Fruit fly (Drosophila melanogaster) whole organism, prepupa: ENCODE measurements around the gene CG31807.

Experiments used
- Blimp-1 ChIP-seq: fragments of 200-800 bp; sonication (Bioruptor generic); optimal IDR thresholded peaks from 3 replicates; lab custom pipeline; 2017; ENCODE audit warnings: missing biosample characterization, missing genetic modification characterization, mild to moderate bottlenecking, moderate library complexity, missing genetic modification reagents
- CG10631 ChIP-seq: fragments of 200-800 bp; sonication (Bioruptor generic); optimal IDR thresholded peaks from 2 replicates; lab custom pipeline; 2016; ENCODE audit warnings: missing biosample characterization, missing genetic modification characterization
- CG11294 ChIP-seq: fragments of 200-800 bp; sonication (Bioruptor generic); IDR thresholded peaks from 2 replicates; pipeline ENCODE4 v1.3.6; 2022; ENCODE audit warnings: missing biosample characterization, missing genetic modification characterization
- CG11762 ChIP-seq: fragments of 200-800 bp; sonication (Bioruptor generic); optimal IDR thresholded peaks from 3 replicates; lab custom pipeline; 2016; ENCODE audit warnings: missing biosample characterization, missing genetic modification characterization; ENCODE audit not compliant: insufficient read depth
- CG15336 ChIP-seq: fragments of 200-800 bp; sonication (Bioruptor generic); IDR thresholded peaks from 2 replicates; pipeline ENCODE4 v1.3.6; 2022; ENCODE audit warnings: missing biosample characterization, missing genetic modification characterization
- CG1621 ChIP-seq: fragments of 200-800 bp; sonication (Bioruptor generic); optimal IDR thresholded peaks from 3 replicates; lab custom pipeline; 2018; ENCODE audit warnings: missing biosample characterization, mild to moderate bottlenecking, missing genetic modification characterization
- CG16779 ChIP-seq: fragments of 200-800 bp; sonication (Bioruptor generic); optimal IDR thresholded peaks from 3 replicates; lab custom pipeline; 2017; ENCODE audit warnings: missing biosample characterization, mild to moderate bottlenecking, missing genetic modification characterization
- CG3032 ChIP-seq: fragments of 200-800 bp; optimal IDR thresholded peaks from 2 replicates; lab custom pipeline; 2019; ENCODE audit warnings: missing biosample characterization, mild to moderate bottlenecking, missing genetic modification characterization, moderate library complexity
- CG31627 ChIP-seq: fragments of 200-800 bp; sonication (Bioruptor generic); optimal IDR thresholded peaks from 3 replicates; lab custom pipeline; 2016; ENCODE audit warnings: missing biosample characterization, missing genetic modification characterization
- CG32006 ChIP-seq: fragments of 200-800 bp; sonication (Bioruptor generic); optimal IDR thresholded peaks from 3 replicates; lab custom pipeline; 2017; ENCODE audit warnings: missing biosample characterization, mild to moderate bottlenecking, missing genetic modification characterization
- CG34406 ChIP-seq: fragments of 200-800 bp; sonication (Bioruptor generic); optimal IDR thresholded peaks from 3 replicates; lab custom pipeline; 2016; ENCODE audit warnings: missing biosample characterization, missing genetic modification characterization
- CG3919 ChIP-seq: fragments of 200-800 bp; sonication (Bioruptor generic); optimal IDR thresholded peaks from 3 replicates; lab custom pipeline; 2016; ENCODE audit warnings: missing biosample characterization, missing genetic modification characterization
- CG4318 ChIP-seq: fragments of 200-800 bp; sonication (Bioruptor generic); optimal IDR thresholded peaks from 3 replicates; lab custom pipeline; 2017; ENCODE audit warnings: missing biosample characterization, mild to moderate bottlenecking, missing genetic modification characterization
- CG6163 ChIP-seq: fragments of 200-800 bp; sonication (Bioruptor generic); IDR thresholded peaks from 3 replicates; pipeline ENCODE4 v1.3.6; 2022; ENCODE audit warnings: missing biosample characterization, missing genetic modification characterization
- CG6276 ChIP-seq: fragments of 200-800 bp; sonication (Bioruptor generic); optimal IDR thresholded peaks from 2 replicates; lab custom pipeline; 2017; ENCODE audit warnings: missing biosample characterization, mild to moderate bottlenecking, missing genetic modification characterization
- CG6792 ChIP-seq: fragments of 200-800 bp; sonication (Bioruptor generic); optimal IDR thresholded peaks from 3 replicates; lab custom pipeline; 2016; ENCODE audit warnings: missing biosample characterization, missing genetic modification characterization
- CG6808 ChIP-seq: fragments of 200-800 bp; sonication (Bioruptor generic); optimal IDR thresholded peaks from 3 replicates; lab custom pipeline; 2017; ENCODE audit warnings: missing biosample characterization, missing genetic modification characterization, mild to moderate bottlenecking, moderate library complexity, missing genetic modification reagents
- CG6854 ChIP-seq: fragments of 200-800 bp; sonication (Bioruptor generic); optimal IDR thresholded peaks from 2 replicates; lab custom pipeline; 2017; ENCODE audit warnings: missing biosample characterization, mild to moderate bottlenecking, missing genetic modification characterization
- CG7368 ChIP-seq: fragments of 200-800 bp; sonication (Bioruptor generic); optimal IDR thresholded peaks from 3 replicates; lab custom pipeline; 2016; ENCODE audit warnings: missing biosample characterization, missing genetic modification characterization
- CG8632 ChIP-seq: fragments of 200-800 bp; sonication (Bioruptor generic); optimal IDR thresholded peaks from 3 replicates; lab custom pipeline; 2016; ENCODE audit warnings: missing biosample characterization, missing genetic modification characterization
- CG9139 ChIP-seq: fragments of 200-800 bp; sonication (Bioruptor generic); optimal IDR thresholded peaks from 3 replicates; lab custom pipeline; 2017; ENCODE audit warnings: missing biosample characterization, mild to moderate bottlenecking, missing genetic modification characterization
- Eip75B ChIP-seq: fragments of 200-800 bp; sonication (Bioruptor generic); optimal IDR thresholded peaks from 3 replicates; lab custom pipeline; 2016; ENCODE audit warnings: missing biosample characterization, missing genetic modification characterization
- Eip78C ChIP-seq: fragments of 200-800 bp; sonication (Bioruptor generic); peaks from one replicate; lab custom pipeline; 2016; ENCODE audit warnings: missing biosample characterization, missing genetic modification characterization
- Eip93F ChIP-seq: fragments of 200-800 bp; sonication (Bioruptor generic); optimal IDR thresholded peaks from 2 replicates; lab custom pipeline; 2016; ENCODE audit warnings: missing biosample characterization, mild to moderate bottlenecking, missing genetic modification characterization
- Ets21C ChIP-seq: fragments of 200-800 bp; sonication (Bioruptor generic); optimal IDR thresholded peaks from 3 replicates; lab custom pipeline; 2016; ENCODE audit warnings: missing biosample characterization, missing genetic modification characterization
- Gug ChIP-seq: fragments of 200-800 bp; sonication (Bioruptor generic); IDR thresholded peaks from 2 replicates; pipeline ENCODE4 v1.3.6; 2022; ENCODE audit warnings: missing biosample characterization, missing genetic modification characterization
- Hr38 ChIP-seq: sonication (Bioruptor generic); optimal IDR thresholded peaks from 2 replicates; lab custom pipeline; 2016; ENCODE audit warnings: missing biosample characterization, missing genetic modification characterization
- Hr39 ChIP-seq: fragments of 200-800 bp; sonication (Bioruptor generic); optimal IDR thresholded peaks from 2 replicates; lab custom pipeline; 2016; ENCODE audit warnings: missing biosample characterization, missing genetic modification characterization
- Lpt ChIP-seq: fragments of 200-800 bp; sonication (Bioruptor generic); optimal IDR thresholded peaks from 3 replicates; lab custom pipeline; 2016; ENCODE audit warnings: missing biosample characterization, missing genetic modification characterization
- Met ChIP-seq: fragments of 200-800 bp; sonication (Bioruptor generic); optimal IDR thresholded peaks from 3 replicates; lab custom pipeline; 2016; ENCODE audit warnings: missing biosample characterization, missing genetic modification characterization
- OdsH ChIP-seq: fragments of 200-800 bp; sonication (Bioruptor generic); optimal IDR thresholded peaks from 3 replicates; lab custom pipeline; 2016; ENCODE audit warnings: missing biosample characterization, missing genetic modification characterization
- Sox102F ChIP-seq: fragments of 200-800 bp; sonication (Bioruptor generic); optimal IDR thresholded peaks from 2 replicates; lab custom pipeline; 2016; ENCODE audit warnings: missing biosample characterization, mild to moderate bottlenecking, missing genetic modification characterization
- Sox14 ChIP-seq: fragments of 200-800 bp; sonication (Bioruptor generic); optimal IDR thresholded peaks from 3 replicates; lab custom pipeline; 2016; ENCODE audit warnings: missing biosample characterization, missing genetic modification characterization
- Sox15 ChIP-seq: fragments of 200-800 bp; sonication (Bioruptor generic); optimal IDR thresholded peaks from 3 replicates; lab custom pipeline; 2016; ENCODE audit warnings: missing biosample characterization, missing genetic modification characterization
- achi ChIP-seq: fragments of 200-800 bp; sonication (Bioruptor generic); optimal IDR thresholded peaks from 3 replicates; lab custom pipeline; 2016; ENCODE audit warnings: missing biosample characterization, missing genetic modification characterization
- acj6 ChIP-seq: fragments of 200-800 bp; sonication (Bioruptor generic); optimal IDR thresholded peaks from 3 replicates; lab custom pipeline; 2016; ENCODE audit warnings: missing biosample characterization, missing genetic modification characterization
- cyc ChIP-seq: fragments of 200-800 bp; sonication (Bioruptor generic); optimal IDR thresholded peaks from 3 replicates; lab custom pipeline; 2016; ENCODE audit warnings: missing biosample characterization, missing genetic modification characterization
- dsx ChIP-seq: fragments of 200-800 bp; optimal IDR thresholded peaks from 3 replicates; lab custom pipeline; 2019; ENCODE audit warnings: missing biosample characterization, mild to moderate bottlenecking, missing genetic modification characterization, moderate library complexity; ENCODE audit not compliant: poor library complexity, severe bottlenecking
- eg ChIP-seq: fragments of 200-800 bp; sonication (Bioruptor generic); IDR thresholded peaks from 3 replicates; pipeline ENCODE4 v1.3.6; 2022; ENCODE audit warnings: missing biosample characterization, missing genetic modification characterization
- esn ChIP-seq: fragments of 200-800 bp; sonication (Bioruptor generic); optimal IDR thresholded peaks from 2 replicates; lab custom pipeline; 2016; ENCODE audit warnings: missing biosample characterization, mild to moderate bottlenecking, missing genetic modification characterization, moderate library complexity
- fd59A ChIP-seq: fragments of 200-800 bp; sonication (Bioruptor generic); optimal IDR thresholded peaks from 2 replicates; lab custom pipeline; 2017; ENCODE audit warnings: missing biosample characterization, mild to moderate bottlenecking, missing genetic modification characterization, missing genetic modification reagents
- fd85E ChIP-seq: fragments of 200-800 bp; sonication (Bioruptor generic); optimal IDR thresholded peaks from 3 replicates; lab custom pipeline; 2016; ENCODE audit warnings: missing biosample characterization, missing genetic modification characterization
- fkh ChIP-seq: fragments of 200-800 bp; sonication (Bioruptor generic); optimal IDR thresholded peaks from 3 replicates; lab custom pipeline; 2017; ENCODE audit warnings: missing biosample characterization, mild to moderate bottlenecking, missing genetic modification characterization, moderate library complexity
- net ChIP-seq: fragments of 200-800 bp; sonication (Bioruptor generic); optimal IDR thresholded peaks from 3 replicates; lab custom pipeline; 2016; ENCODE audit warnings: missing biosample characterization, missing genetic modification characterization
- pdm3 ChIP-seq: fragments of 200-800 bp; sonication (Bioruptor generic); optimal IDR thresholded peaks from 3 replicates; lab custom pipeline; 2016; ENCODE audit warnings: missing biosample characterization, missing genetic modification characterization
- salr ChIP-seq, 2 experiments: fragments of 200-800 bp; sonication (Bioruptor generic); optimal IDR thresholded peaks; 3 replicates each; lab custom pipeline; 2016 to 2018; ENCODE audit warnings: missing biosample characterization in 2 of 2, missing genetic modification characterization in 2 of 2, mild to moderate bottlenecking in 1 of 2
- spab ChIP-seq: fragments of 200-800 bp; sonication (Bioruptor generic); optimal IDR thresholded peaks from 2 replicates; lab custom pipeline; 2017; ENCODE audit warnings: missing biosample characterization, mild to moderate bottlenecking, missing genetic modification characterization, missing genetic modification reagents
- ss ChIP-seq, 2 experiments: fragments of 200-800 bp; sonication (Bioruptor generic); optimal IDR thresholded peaks; 2 replicates in 1 of 2; 3 replicates in 1 of 2; lab custom pipeline; 2017 to 2018; ENCODE audit warnings: mild to moderate bottlenecking in 2 of 2, missing biosample characterization in 2 of 2, missing genetic modification characterization in 2 of 2, moderate library complexity in 1 of 2
- svp ChIP-seq: fragments of 200-800 bp; sonication (Bioruptor generic); peaks from one replicate; lab custom pipeline; 2016; ENCODE audit warnings: missing biosample characterization, missing genetic modification characterization

The CG31807 gene

DNA sequence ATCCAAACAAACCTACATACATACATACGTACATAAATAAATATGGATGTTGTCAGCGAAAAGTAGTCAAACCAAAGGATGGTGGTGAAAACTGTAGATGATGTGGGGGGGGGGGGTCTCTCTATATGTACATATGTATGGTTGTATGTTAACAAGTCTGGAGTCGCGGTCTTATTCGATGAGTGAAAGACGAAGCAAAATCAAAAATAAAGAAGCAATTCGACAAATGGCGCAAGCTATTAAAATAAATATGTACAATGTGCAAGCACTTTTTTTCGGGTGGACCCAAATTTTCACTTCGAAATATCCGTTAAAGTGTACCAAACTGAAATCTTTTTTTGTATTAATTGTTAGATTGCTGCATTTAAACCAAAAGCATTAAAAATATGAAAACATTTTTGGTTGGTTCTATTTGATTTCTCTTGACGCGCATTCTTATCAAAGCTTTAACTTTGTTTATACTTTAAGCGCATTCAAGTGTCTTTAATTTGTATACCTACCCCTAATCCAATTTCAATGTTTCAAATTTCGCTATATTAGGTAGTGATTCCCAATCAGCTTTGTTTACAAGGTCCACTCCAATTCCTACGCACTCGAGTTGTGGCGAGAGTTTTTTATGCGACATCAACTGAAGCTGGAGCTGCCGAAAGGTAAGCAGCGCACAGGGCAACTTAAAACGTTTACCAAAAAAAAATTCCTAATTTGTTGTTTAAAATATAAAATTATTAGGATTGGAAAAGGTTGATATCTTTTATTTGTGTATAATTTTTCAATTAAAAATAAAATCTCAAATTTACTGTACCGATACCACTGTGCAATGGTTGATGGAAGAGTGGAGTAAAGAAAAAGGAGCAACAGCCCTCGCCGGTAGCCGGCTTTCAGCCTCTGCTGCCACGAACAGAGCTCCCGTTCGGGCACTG is at the start of gene CG31807:
Gene CG31807 (minus strand): TSS at position 51 of the 920 bp plus-strand sequence.
- TF ChIP-seq fd59A (GFP tag; lab: Kevin White, UChicago) (peak; percentile 96), CG1621 (tag; lab: Kevin White, UChicago) (peak; percentile 95), Sox14 (GFP tag; lab: Kevin White, UChicago) (peak; percentile 97), Sox102F (peak; percentile 96), dsx (GFP tag; lab: Kevin White, UChicago) (peak; percentile 97), CG10631 (peak; percentile 92), OdsH (peak; percentile 96), Eip78C (GFP tag; lab: Kevin White, UChicago) (peak; percentile 100), esn (peak; percentile 95), Met (peak; percentile 92), CG8632 (GFP tag; lab: Kevin White, UChicago) (peak; percentile 97), fd85E (GFP tag; lab: Kevin White, UChicago) (peak; percentile 85), fkh (no peak), CG15336 (GFP tag; lab: Robert Waterston, UW) (peak; percentile 97), CG3919 (peak; percentile 97), salr (GFP tag; optimal IDR thresholded peaks at IDR 0.05; lab: Kevin White, UChicago) (peak; percentile 86 to 95), achi (peak; percentile 96), CG6276 (GFP tag; lab: Kevin White, UChicago) (peak; percentile 95), CG6854 (GFP tag; lab: Kevin White, UChicago) (peak; percentile 63), spab (peak; percentile 94), CG7368 (GFP tag; lab: Kevin White, UChicago) (peak; percentile 90), Hr38 (GFP tag; lab: Kevin White, UChicago) (peak; percentile 9), CG4318 (GFP tag; lab: Kevin White, UChicago) (peak; percentile 95), CG6792 (peak; percentile 93), acj6 (GFP tag; lab: Kevin White, UChicago) (peak; percentile 95), pdm3 (GFP tag; lab: Kevin White, UChicago) (peak; percentile 96), CG6808 (peak; percentile 97), Blimp-1 (GFP tag; lab: Kevin White, UChicago) (peak; percentile 73), cyc (peak; percentile 86), CG9139 (peak; percentile 94), net (GFP tag; lab: Kevin White, UChicago) (peak; percentile 96), Eip75B (GFP tag; lab: Kevin White, UChicago) (peak; percentile 96), Ets21C (peak; percentile 87), CG32006 (GFP tag; lab: Kevin White, UChicago) (peak; percentile 97), CG3032 (tag; lab: Kevin White, UChicago) (peak; percentile 97), eg (GFP tag; lab: Robert Waterston, UW) (peak; percentile 68), CG16779 (tag; lab: Kevin White, UChicago) (peak; percentile 95), CG34406 (GFP tag; lab: Kevin White, UChicago) (peak; percentile 96), svp (GFP tag; lab: Kevin White, UChicago) (peak; percentile 94), CG11762 (GFP tag; lab: Kevin White, UChicago) (peak; percentile 95), Eip93F (GFP tag; lab: Kevin White, UChicago) (peak; percentile 61), Sox15 (GFP tag; lab: Kevin White, UChicago) (peak; percentile 88), CG6163 (GFP tag; lab: Robert Waterston, UW) (peak; percentile 92), ss (GFP tag; optimal IDR thresholded peaks at IDR 0.05; lab: Kevin White, UChicago) (peak; percentile 96 to 97), Hr39 (GFP tag; lab: Kevin White, UChicago) (peak; percentile 91), CG11294 (GFP tag; lab: Robert Waterston, UW) (peak; percentile 45), Gug (GFP tag; lab: Robert Waterston, UW) (peak; percentile 65), Lpt (GFP tag; lab: Kevin White, UChicago) (peak; percentile 94), CG31627 (GFP tag; lab: Kevin White, UChicago) (peak; percentile 91)
